Fruit fly (Drosophila melanogaster) whole organism, pupa: ENCODE results near the gene Cyp4d8.
A peak's percentile ranks its signal among the peaks of the same experiment; 100 is the strongest.

Experiments
- CG12605 ChIP-seq: fragments of 200-800 bp; sonication (Bioruptor generic); IDR thresholded peaks from 2 replicates; pipeline ENCODE4 v1.3.6; 2022; ENCODE audit warnings: missing biosample characterization, missing genetic modification characterization
- CG17806 ChIP-seq: fragments of 200-800 bp; sonication (Bioruptor generic); optimal IDR thresholded peaks from 2 replicates; lab custom pipeline; 2018; ENCODE audit warnings: missing biosample characterization, mild to moderate bottlenecking, missing genetic modification characterization, moderate library complexity
- Ets98B ChIP-seq: fragments of 200-800 bp; sonication (Bioruptor generic); IDR thresholded peaks from 2 replicates; pipeline ENCODE4 v1.3.6; 2022; ENCODE audit warnings: missing biosample characterization, missing genetic modification characterization
- Pif1A ChIP-seq: fragments of 200-800 bp; sonication (Bioruptor generic); optimal IDR thresholded peaks from 3 replicates; lab custom pipeline; 2016; ENCODE audit warnings: missing biosample characterization, missing genetic modification characterization
- Pif1B ChIP-seq: fragments of 200-800 bp; sonication (Bioruptor generic); optimal IDR thresholded peaks from 3 replicates; lab custom pipeline; 2016; ENCODE audit warnings: missing biosample characterization, missing genetic modification characterization

dm6 chr3L:7518351-7519102 lies 22.5 kb upstream of the Cyp4d8 start, which contains the start of gene ltl:
- TF ChIP-seq Ets98B (no peak), CG12605 (GFP tag; lab: Robert Waterston, UW) (no peak), Pif1B (GFP tag; lab: Kevin White, UChicago) (peak; percentile 1), CG17806 (tag; lab: Kevin White, UChicago) (no peak), Pif1A (GFP tag; lab: Kevin White, UChicago) (no peak)
